2 fruit fly cellular contexts compared by ENCODE assay signal in the genomic region with DNA sequence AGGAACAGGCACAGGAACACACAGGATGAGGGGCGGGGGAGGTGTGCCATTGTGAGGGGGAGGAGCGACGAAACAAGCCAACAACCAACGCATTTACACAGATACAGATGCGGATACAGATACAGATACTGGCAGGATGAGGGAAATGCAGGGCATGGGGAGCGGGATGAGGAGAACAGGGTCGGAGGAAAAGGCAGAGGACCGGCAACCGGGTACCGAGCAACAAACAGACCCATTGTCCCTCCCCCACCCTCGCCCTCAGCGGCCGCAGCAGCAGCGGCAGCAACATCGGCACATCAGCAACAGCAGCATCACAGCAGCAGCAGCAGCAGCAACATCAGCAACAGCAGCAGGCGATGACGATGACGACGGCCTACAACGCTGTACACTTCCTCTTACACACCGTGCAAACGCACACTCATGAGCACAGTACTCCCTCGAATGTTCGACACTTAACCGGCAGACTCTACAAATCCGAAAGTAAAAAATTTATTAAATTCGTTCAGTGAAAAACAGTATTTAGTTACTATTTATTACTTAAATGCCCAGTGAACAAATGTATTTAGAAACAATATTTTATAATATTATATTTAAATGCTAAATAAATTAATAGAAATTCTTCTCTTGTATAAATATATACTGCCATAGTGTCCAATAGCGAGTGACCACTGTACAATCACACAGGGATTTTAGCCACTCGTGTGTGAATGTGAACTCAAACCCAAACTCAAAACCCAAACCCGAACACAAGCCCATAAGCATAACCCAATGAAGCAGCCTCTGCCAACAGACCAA.
A peak's percentile ranks its signal among the peaks of the same experiment; 100 is the strongest.
TF ChIP-seq lines count a peak whose summit lies in the region.

No protein-coding gene starts in this region.

TF ChIP-seq in whole organism, embryonic, 481 proteins besides CTCF, POLR2A, EP300 and RAD21 (continued from another document and continues in another):
- TF ChIP-seq Poxn (GFP tag; IDR thresholded peaks at IDR 0.05; lab: Robert Waterston, UW) = no peak
- peak; percentile 84 for TF ChIP-seq Gug (GFP tag; IDR thresholded peaks at IDR 0.05; lab: Robert Waterston, UW)
- TF ChIP-seq Optix (GFP tag; IDR thresholded peaks at IDR 0.05; lab: Robert Waterston, UW) = peak; percentile 64; the same call in 2 of the 3 replicates
- TF ChIP-seq CG17361 (GFP tag; IDR thresholded peaks at IDR 0.05; lab: Robert Waterston, UW) = peak; percentile 90
- peak; percentile 88 for TF ChIP-seq CG17328 (GFP tag; IDR thresholded peaks at IDR 0.05; lab: Robert Waterston, UW)
- TF ChIP-seq CG14014 (GFP tag; IDR thresholded peaks at IDR 0.05; lab: Robert Waterston, UW) = peak; percentile 82
- TF ChIP-seq CG9437 (GFP tag; optimal IDR thresholded peaks at IDR 0.05; lab: Kevin White, UChicago) = peak; percentile 79
- TF ChIP-seq CG10565 (GFP tag; optimal IDR thresholded peaks at IDR 0.05; lab: Kevin White, UChicago) = peak; percentile 31
- no peak for TF ChIP-seq MESR4 (GFP tag; optimal IDR thresholded peaks at IDR 0.05; lab: Kevin White, UChicago)
- peak; percentile 93 for TF ChIP-seq CG7839 (tag; optimal IDR thresholded peaks at IDR 0.05; lab: Kevin White, UChicago)
- TF ChIP-seq sd (tag; optimal IDR thresholded peaks at IDR 0.05; lab: Kevin White, UChicago) = peak; percentile 66
- 0 out of 2 replicates have a peak, but pooled peaks have one; percentile 27 for TF ChIP-seq rib (GFP tag; IDR thresholded peaks at IDR 0.05; lab: Robert Waterston, UW)
- TF ChIP-seq sim (GFP tag; IDR thresholded peaks at IDR 0.05; lab: Robert Waterston, UW) = peak; percentile 34; the same call in 1 of the 2 replicates
- no peak for TF ChIP-seq CG1832 (GFP tag; optimal IDR thresholded peaks at IDR 0.05; lab: Kevin White, UChicago)
- TF ChIP-seq CG8089 (GFP tag; optimal IDR thresholded peaks at IDR 0.05; lab: Kevin White, UChicago) = no peak
- peak; percentile 54; the same call in 1 of the 2 replicates for TF ChIP-seq CG17612 (GFP tag; IDR thresholded peaks at IDR 0.05; lab: Robert Waterston, UW)
- TF ChIP-seq CG6683 (GFP tag; optimal IDR thresholded peaks at IDR 0.05; lab: Kevin White, UChicago) = peak; percentile 82
- peak; percentile 77 for TF ChIP-seq salm (tag; optimal IDR thresholded peaks at IDR 0.05; lab: Kevin White, UChicago)
- TF ChIP-seq gfzf (GFP tag; optimal IDR thresholded peaks at IDR 0.05; lab: Kevin White, UChicago) = no peak
- TF ChIP-seq bbx (GFP tag; IDR thresholded peaks at IDR 0.05; lab: Robert Waterston, UW; ENCODE audit: partially characterized antibody) = no peak
- no peak for TF ChIP-seq CG12236 (GFP tag; optimal IDR thresholded peaks at IDR 0.05; lab: Kevin White, UChicago)
- TF ChIP-seq MTF-1 (GFP tag; optimal IDR thresholded peaks at IDR 0.05; lab: Kevin White, UChicago; ENCODE audit: borderline replicate concordance) = peak; percentile 82
- TF ChIP-seq CG8944 (GFP tag; optimal IDR thresholded peaks at IDR 0.05; lab: Kevin White, UChicago) = no peak
- peak; percentile 89 for TF ChIP-seq CG10209 (GFP tag; optimal IDR thresholded peaks at IDR 0.05; lab: Kevin White, UChicago)
- TF ChIP-seq CG14050 (GFP tag; IDR thresholded peaks at IDR 0.05; lab: Robert Waterston, UW) = peak; percentile 76
- peak; percentile 84 for TF ChIP-seq Abd-B (GFP tag; optimal IDR thresholded peaks at IDR 0.05; lab: Kevin White, UChicago)
- TF ChIP-seq jumu (GFP tag; optimal IDR thresholded peaks at IDR 0.05; lab: Kevin White, UChicago) = no peak
- peak; percentile 91 for TF ChIP-seq Hmr (GFP tag; optimal IDR thresholded peaks at IDR 0.05; lab: Kevin White, UChicago)
- TF ChIP-seq fu2 (GFP tag; optimal IDR thresholded peaks at IDR 0.05; lab: Kevin White, UChicago) = peak; percentile 17
- peak; percentile 7 for TF ChIP-seq Antp (GFP tag; optimal IDR thresholded peaks at IDR 0.05; lab: Kevin White, UChicago)
- peak; percentile 90 for TF ChIP-seq CG11504 (tag; optimal IDR thresholded peaks at IDR 0.05; lab: Kevin White, UChicago)
- TF ChIP-seq psq (GFP tag; optimal IDR thresholded peaks at IDR 0.05; lab: Kevin White, UChicago) = peak; percentile 27
- TF ChIP-seq insv (GFP tag; optimal IDR thresholded peaks at IDR 0.05; lab: Kevin White, UChicago) = peak in 1 of 2 experiments; percentile 14
- TF ChIP-seq CG1529 (GFP tag; optimal IDR thresholded peaks at IDR 0.05; lab: Kevin White, UChicago) = peak; percentile 76
- TF ChIP-seq CG11085 (GFP tag; IDR thresholded peaks at IDR 0.05; lab: Robert Waterston, UW) = no peak; the same call in none of the 2 replicates
- peak; percentile 87 for TF ChIP-seq CG4820 (GFP tag; optimal IDR thresholded peaks at IDR 0.05; lab: Kevin White, UChicago)
- peak; percentile 82 for TF ChIP-seq Hand (GFP tag; optimal IDR thresholded peaks at IDR 0.05; lab: Kevin White, UChicago)
- TF ChIP-seq Med (GFP tag; lab: Kevin White, UChicago) = peak; percentile 59
- peak; percentile 93 for TF ChIP-seq dmrt11E (tag; optimal IDR thresholded peaks at IDR 0.05; lab: Kevin White, UChicago)
- TF ChIP-seq CG32532 (GFP tag; IDR thresholded peaks at IDR 0.05; lab: Robert Waterston, UW) = peak; percentile 75
- TF ChIP-seq Trl (optimal IDR thresholded peaks at IDR 0.05; lab: Kevin White, UChicago) = no peak
- TF ChIP-seq Trl (GFP tag; optimal IDR thresholded peaks at IDR 0.05; lab: Kevin White, UChicago) = no peak
- peak; percentile 82 for TF ChIP-seq CG6854 (GFP tag; optimal IDR thresholded peaks at IDR 0.05; lab: Kevin White, UChicago)
- TF ChIP-seq HLHmδ (GFP tag; optimal IDR thresholded peaks at IDR 0.05; lab: Kevin White, UChicago) = no peak
- peak; percentile 32 for TF ChIP-seq CG9609 (GFP tag; optimal IDR thresholded peaks at IDR 0.05; lab: Kevin White, UChicago)
- no peak for TF ChIP-seq pros (GFP tag; optimal IDR thresholded peaks at IDR 0.05; lab: Kevin White, UChicago)
- peak; percentile 53; the same call in 1 of the 3 replicates for TF ChIP-seq otp (GFP tag; IDR thresholded peaks at IDR 0.05; lab: Robert Waterston, UW)
- peak; percentile 87 for TF ChIP-seq CG6813 (GFP tag; optimal IDR thresholded peaks at IDR 0.05; lab: Kevin White, UChicago)
- TF ChIP-seq Xbp1 (GFP tag; optimal IDR thresholded peaks at IDR 0.05; lab: Kevin White, UChicago) = peak; percentile 81
- no peak for TF ChIP-seq eyg (GFP tag; optimal IDR thresholded peaks at IDR 0.05; lab: Kevin White, UChicago)
- TF ChIP-seq Bgb (GFP tag; IDR thresholded peaks at IDR 0.05; lab: Robert Waterston, UW; ENCODE audit: partially characterized antibody) = no peak
- peak; percentile 85 for TF ChIP-seq Asciz (GFP tag; optimal IDR thresholded peaks at IDR 0.05; lab: Kevin White, UChicago)
- TF ChIP-seq CG6272 (GFP tag; IDR thresholded peaks at IDR 0.05; lab: Robert Waterston, UW) = peak; percentile 67
- no peak for TF ChIP-seq luna (GFP tag; optimal IDR thresholded peaks at IDR 0.05; lab: Kevin White, UChicago)
- no peak for TF ChIP-seq Pdp1 (GFP tag; optimal IDR thresholded peaks at IDR 0.05; lab: Kevin White, UChicago)
- TF ChIP-seq repo (GFP tag; optimal IDR thresholded peaks at IDR 0.05; lab: Kevin White, UChicago) = no peak
- peak; percentile 80 for TF ChIP-seq CG30403 (GFP tag; optimal IDR thresholded peaks at IDR 0.05; lab: Kevin White, UChicago)
- peak; percentile 79 for TF ChIP-seq CG9932 (GFP tag; IDR thresholded peaks at IDR 0.05; lab: Robert Waterston, UW)
- peak; percentile 85 for TF ChIP-seq CG8765 (GFP tag; IDR thresholded peaks at IDR 0.05; lab: Robert Waterston, UW)
- no peak for TF ChIP-seq CG14965 (GFP tag; optimal IDR thresholded peaks at IDR 0.05; lab: Kevin White, UChicago; ENCODE audit: borderline replicate concordance)

TF ChIP-seq in whole organism, prepupa, 60 proteins besides CTCF, POLR2A, EP300 and RAD21 (continued from another document):
- TF ChIP-seq CG4318 (GFP tag; optimal IDR thresholded peaks at IDR 0.05; lab: Kevin White, UChicago) = peak; percentile 90
- TF ChIP-seq CG15336 (GFP tag; IDR thresholded peaks at IDR 0.05; lab: Robert Waterston, UW) = peak; percentile 95
- TF ChIP-seq CG6854 (GFP tag; optimal IDR thresholded peaks at IDR 0.05; lab: Kevin White, UChicago) = peak; percentile 73
- peak; percentile 73 for TF ChIP-seq Ets21C (GFP tag; optimal IDR thresholded peaks at IDR 0.05; lab: Kevin White, UChicago)
- TF ChIP-seq Hr39 (GFP tag; optimal IDR thresholded peaks at IDR 0.05; lab: Kevin White, UChicago) = peak; percentile 80
- TF ChIP-seq OdsH (GFP tag; optimal IDR thresholded peaks at IDR 0.05; lab: Kevin White, UChicago) = peak; percentile 92
- TF ChIP-seq acj6 (GFP tag; optimal IDR thresholded peaks at IDR 0.05; lab: Kevin White, UChicago) = peak; percentile 93
- TF ChIP-seq CG6792 (GFP tag; optimal IDR thresholded peaks at IDR 0.05; lab: Kevin White, UChicago) = peak; percentile 89
- peak; percentile 79 for TF ChIP-seq Smox (GFP tag; optimal IDR thresholded peaks at IDR 0.05; lab: Kevin White, UChicago)
- peak; percentile 87 for TF ChIP-seq cyc (GFP tag; optimal IDR thresholded peaks at IDR 0.05; lab: Kevin White, UChicago)
- peak; percentile 91 for TF ChIP-seq CG9139 (GFP tag; optimal IDR thresholded peaks at IDR 0.05; lab: Kevin White, UChicago)
- peak; percentile 84 for TF ChIP-seq CG31627 (GFP tag; optimal IDR thresholded peaks at IDR 0.05; lab: Kevin White, UChicago)
